Worm (Caenorhabditis elegans) whole organism, late embryonic: ENCODE measurements around the gene pod-2.

Source experiments
- C38D4.7 ChIP-seq: fragments of 200-800 bp; sonication (Bioruptor generic); optimal IDR thresholded peaks from 2 replicates; lab custom pipeline; 2018; ENCODE audit warnings: mild to moderate bottlenecking, missing genetic modification characterization, moderate library complexity, missing compliant biosample characterization
- K09A11.1 ChIP-seq: sonication (generic microtip); optimal IDR thresholded peaks from 2 replicates; lab custom pipeline; 2017; ENCODE audit warnings: antibody characterized with exemption, mild to moderate bottlenecking, missing genetic modification characterization, missing compliant biosample characterization; ENCODE audit not compliant: insufficient read depth
- T23F11.4 ChIP-seq: fragments of 200-800 bp; sonication (Bioruptor generic); optimal IDR thresholded peaks from 2 replicates; lab custom pipeline; 2018; ENCODE audit warnings: mild to moderate bottlenecking, missing genetic modification characterization, missing compliant biosample characterization
- ahr-1 ChIP-seq: sonication (generic microtip); optimal IDR thresholded peaks from 2 replicates; lab custom pipeline; 2016; ENCODE audit warnings: missing genetic modification characterization, missing compliant biosample characterization
- ceh-18 ChIP-seq: sonication (generic microtip); optimal IDR thresholded peaks from 2 replicates; lab custom pipeline; 2016; ENCODE audit warnings: missing genetic modification characterization, missing compliant biosample characterization
- ceh-2 ChIP-seq: sonication (generic microtip); optimal IDR thresholded peaks from 2 replicates; lab custom pipeline; 2016; ENCODE audit warnings: missing genotype, missing genetic modification characterization, missing compliant biosample characterization
- ceh-24 ChIP-seq: sonication (generic microtip); optimal IDR thresholded peaks from 2 replicates; lab custom pipeline; 2016; ENCODE audit warnings: mild to moderate bottlenecking, missing genetic modification characterization, missing compliant biosample characterization
- ceh-30 ChIP-seq: fragments of 150-350 bp; optimal IDR thresholded peaks from 2 replicates; lab custom pipeline; 2014; ENCODE audit warnings: missing biosample characterization, missing genetic modification characterization
- ceh-45 ChIP-seq: fragments of 200-800 bp; sonication (Bioruptor generic); IDR thresholded peaks from 2 replicates; pipeline ENCODE4 v1.3.6; 2022; ENCODE audit warnings: missing genetic modification reagents, missing genetic modification characterization, missing compliant biosample characterization
- ceh-6 ChIP-seq: fragments of 200-800 bp; sonication (Bioruptor generic); optimal IDR thresholded peaks from 2 replicates; lab custom pipeline; 2018; ENCODE audit warnings: mild to moderate bottlenecking, missing genetic modification characterization, missing compliant biosample characterization
- che-1 ChIP-seq: sonication (generic microtip); optimal IDR thresholded peaks from 2 replicates; lab custom pipeline; 2016; ENCODE audit warnings: mild to moderate bottlenecking, missing genetic modification characterization, missing compliant biosample characterization
- dve-1 ChIP-seq: sonication (generic microtip); optimal IDR thresholded peaks from 2 replicates; lab custom pipeline; 2017; ENCODE audit warnings: antibody characterized with exemption, mild to moderate bottlenecking, missing genetic modification characterization, missing compliant biosample characterization
- eyg-1 ChIP-seq: sonication (generic microtip); optimal IDR thresholded peaks from 2 replicates; lab custom pipeline; 2016; ENCODE audit warnings: missing genotype, missing genetic modification characterization, missing compliant biosample characterization
- fax-1 ChIP-seq: sonication (generic microtip); optimal IDR thresholded peaks from 2 replicates; lab custom pipeline; 2016; ENCODE audit warnings: missing genotype, missing genetic modification characterization, missing compliant biosample characterization
- fkh-10 ChIP-seq: fragments of 150-350 bp; optimal IDR thresholded peaks from 2 replicates; lab custom pipeline; 2014; ENCODE audit warnings: missing biosample characterization, missing genetic modification reagents, missing genetic modification characterization
- gmeb-2 ChIP-seq: sonication (generic microtip); optimal IDR thresholded peaks from 2 replicates; lab custom pipeline; 2016; ENCODE audit warnings: missing genetic modification characterization, inconsistent platforms, missing compliant biosample characterization
- hlh-30 ChIP-seq: sonication (generic microtip); optimal IDR thresholded peaks from 2 replicates; lab custom pipeline; 2017; ENCODE audit warnings: antibody characterized with exemption, missing genetic modification characterization, missing compliant biosample characterization; ENCODE audit not compliant: insufficient read depth
- hlh-6 ChIP-seq: sonication (generic microtip); optimal IDR thresholded peaks from 2 replicates; lab custom pipeline; 2016; ENCODE audit warnings: missing genotype, missing genetic modification characterization, missing compliant biosample characterization
- lim-6 ChIP-seq: sonication (generic microtip); optimal IDR thresholded peaks from 2 replicates; lab custom pipeline; 2016; ENCODE audit warnings: missing genetic modification characterization, missing compliant biosample characterization
- mec-3 ChIP-seq: sonication (generic microtip); optimal IDR thresholded peaks from 2 replicates; lab custom pipeline; 2016; ENCODE audit warnings: borderline replicate concordance, missing genetic modification characterization, missing compliant biosample characterization
- nfya-1 ChIP-seq: sonication (generic microtip); optimal IDR thresholded peaks from 2 replicates; lab custom pipeline; 2017; ENCODE audit warnings: missing genetic modification characterization, mild to moderate bottlenecking, missing compliant biosample characterization, antibody characterized with exemption, moderate library complexity
- nhr-232 ChIP-seq: sonication (generic microtip); optimal IDR thresholded peaks from 2 replicates; lab custom pipeline; 2016; ENCODE audit warnings: missing genetic modification characterization, missing compliant biosample characterization
- pag-3 ChIP-seq: sonication (generic microtip); optimal IDR thresholded peaks from 2 replicates; lab custom pipeline; 2016; ENCODE audit warnings: missing compliant biosample characterization, missing genetic modification characterization, borderline replicate concordance
- pax-1 ChIP-seq: fragments of 150-350 bp; optimal IDR thresholded peaks from 2 replicates; lab custom pipeline; 2014; ENCODE audit warnings: missing biosample characterization, missing genetic modification characterization
- pha-4 ChIP-seq: fragments of 150-350 bp; optimal IDR thresholded peaks from 2 replicates; lab custom pipeline; 2018; ENCODE audit warnings: missing biosample characterization, missing genetic modification reagents, missing genetic modification characterization
- pqm-1 ChIP-seq: sonication (generic microtip); optimal IDR thresholded peaks from 2 replicates; lab custom pipeline; 2016; ENCODE audit warnings: missing genetic modification characterization, missing compliant biosample characterization
- pros-1 ChIP-seq: fragments of 150-350 bp; optimal IDR thresholded peaks from 2 replicates; lab custom pipeline; 2014; ENCODE audit warnings: missing biosample characterization, missing genetic modification reagents, missing genetic modification characterization
- ref-2 ChIP-seq: sonication (generic microtip); optimal IDR thresholded peaks from 2 replicates; lab custom pipeline; 2016; ENCODE audit warnings: missing genetic modification characterization, missing compliant biosample characterization
- rnt-1 ChIP-seq: sonication (generic microtip); optimal IDR thresholded peaks from 2 replicates; lab custom pipeline; 2016; ENCODE audit warnings: missing genetic modification characterization, missing compliant biosample characterization
- sdc-2 ChIP-seq: sonication (generic microtip); optimal IDR thresholded peaks from 2 replicates; lab custom pipeline; 2016; ENCODE audit warnings: missing genotype, missing genetic modification characterization, missing compliant biosample characterization
- sox-2 ChIP-seq: fragments of 200-800 bp; sonication (Bioruptor generic); IDR thresholded peaks from 2 replicates; pipeline ENCODE4 v1.3.6; 2022; ENCODE audit warnings: missing genetic modification reagents, missing genetic modification characterization, missing compliant biosample characterization
- tbx-2 ChIP-seq: sonication (generic microtip); optimal IDR thresholded peaks from 2 replicates; lab custom pipeline; 2016; ENCODE audit warnings: missing genetic modification characterization, missing compliant biosample characterization
- tbx-7 ChIP-seq: sonication (generic microtip); optimal IDR thresholded peaks from 2 replicates; lab custom pipeline; 2016; ENCODE audit warnings: missing genotype, missing genetic modification characterization, missing compliant biosample characterization
- unc-42 ChIP-seq: sonication (generic microtip); optimal IDR thresholded peaks from 2 replicates; lab custom pipeline; 2016; ENCODE audit warnings: missing genotype, missing genetic modification characterization, missing compliant biosample characterization
- ztf-16 ChIP-seq: sonication (generic microtip); optimal IDR thresholded peaks from 2 replicates; lab custom pipeline; 2017; ENCODE audit warnings: missing genetic modification characterization, missing compliant biosample characterization

The pod-2 gene

ce11 chrII:1127676-1128075 is 8.9 kb upstream of the pod-2 start, which contains the start of gene taf-6.1:
Gene taf-6.1, plus strand, starts transcription at chrII:1127976.
- TF ChIP-seq ahr-1 (tag; lab: Kevin White, UChicago) (no peak), eyg-1 (tag; lab: Kevin White, UChicago) (no peak), ceh-24 (tag; lab: Kevin White, UChicago) (no peak), T23F11.4 (GFP tag; lab: Kevin White, UChicago) (no peak), ceh-45 (GFP tag; lab: Robert Waterston, UW) (no peak), rnt-1 (tag; lab: Kevin White, UChicago) (no peak), dve-1 (no peak), ztf-16 (tag; lab: Kevin White, UChicago) (no peak), pax-1 (no peak), nfya-1 (tag; lab: Kevin White, UChicago) (no peak), ceh-30 (tag; lab: Kevin White, UChicago) (no peak)
- TF ChIP-seq, all 69 proteins: peak for 0

- TF ChIP-seq fkh-10 (GFP tag; lab: Kevin White, UChicago) (no peak), sdc-2 (tag; lab: Kevin White, UChicago) (no peak), hlh-6 (tag; lab: Kevin White, UChicago) (no peak), tbx-2 (tag; lab: Kevin White, UChicago) (no peak), che-1 (tag; lab: Kevin White, UChicago) (no peak), ceh-18 (tag; lab: Kevin White, UChicago) (no peak), pax-1 (no peak), ceh-6 (GFP tag; lab: Kevin White, UChicago) (no peak), pha-4 (tag; lab: Kevin White, UChicago) (no peak), rnt-1 (tag; lab: Kevin White, UChicago) (no peak)
These were observed 6.3 kb upstream of the pod-2 start for ce11 chrII:1130241-1130640.

- TF ChIP-seq sox-2: no peak
- TF ChIP-seq ref-2 (tag; lab: Kevin White, UChicago): no peak
- no peak for TF ChIP-seq unc-42 (tag; lab: Kevin White, UChicago)
- TF ChIP-seq fax-1: no peak
- TF ChIP-seq sdc-2 (tag; lab: Kevin White, UChicago): no peak
- TF ChIP-seq mec-3 (tag; lab: Kevin White, UChicago): no peak
- no peak for TF ChIP-seq K09A11.1 (tag; lab: Kevin White, UChicago)
These were observed 5.2 kb upstream of the pod-2 start for ce11 chrII:1131367-1131766.

- TF ChIP-seq eyg-1 (tag; lab: Kevin White, UChicago): no peak
- TF ChIP-seq ceh-24 (tag; lab: Kevin White, UChicago): no peak
- TF ChIP-seq pag-3: no peak
- no peak for TF ChIP-seq dve-1
- no peak for TF ChIP-seq tbx-7
- TF ChIP-seq lim-6 (tag; lab: Kevin White, UChicago): no peak
- TF ChIP-seq fax-1: no peak
- no peak for TF ChIP-seq pha-4 (tag; lab: Kevin White, UChicago)
- no peak for TF ChIP-seq hlh-30
- no peak for TF ChIP-seq C38D4.7
- TF ChIP-seq ref-2 (tag; lab: Kevin White, UChicago): no peak
- no peak for TF ChIP-seq ceh-2 (tag; lab: Kevin White, UChicago)
- no peak for TF ChIP-seq pqm-1 (tag; lab: Kevin White, UChicago)
These were observed 4.8 kb upstream of the pod-2 start for ce11 chrII:1131821-1132220.

- TF ChIP-seq ztf-16 (tag; lab: Kevin White, UChicago) (no peak), tbx-7 (no peak), sdc-2 (tag; lab: Kevin White, UChicago) (no peak), nhr-232 (tag; lab: Kevin White, UChicago) (no peak), pros-1 (tag; lab: Kevin White, UChicago) (no peak), gmeb-2 (tag; lab: Kevin White, UChicago) (no peak), C38D4.7 (no peak)
These were observed 3.8 kb upstream of the pod-2 start for ce11 chrII:1132750-1133149.
